Worm (Caenorhabditis elegans) whole organism, L4 larva: Measurements from ENCODE around the gene cest-4.

Source experiments
- ZK546.5 ChIP-seq, 2 experiments: sonication (generic microtip); optimal IDR thresholded peaks; 2 replicates each; lab custom pipeline; 2017; ENCODE audit warnings: missing biosample characterization in 2 of 2, missing genetic modification characterization in 2 of 2
- gei-8 ChIP-seq: fragments of 200-800 bp; sonication (Bioruptor generic); optimal IDR thresholded peaks from 2 replicates; lab custom pipeline; 2018; ENCODE audit warnings: mild to moderate bottlenecking, missing genetic modification characterization, missing compliant biosample characterization
- lsy-2 ChIP-seq, 2 experiments: fragments of 150-350 bp in 1 of 2; sonication (generic microtip) in 1 of 2; optimal IDR thresholded peaks; 2 replicates each; lab custom pipeline; 2014 to 2017; ENCODE audit warnings: missing biosample characterization in 2 of 2, missing genetic modification characterization in 2 of 2
- mdl-1 ChIP-seq, 2 experiments: fragments of 150-350 bp in 1 of 2; sonication (generic microtip) in 1 of 2; optimal IDR thresholded peaks; 2 replicates each; lab custom pipeline; 2014 to 2017; ENCODE audit warnings: missing biosample characterization in 2 of 2, missing genetic modification characterization in 2 of 2
- nhr-41 ChIP-seq: fragments of 200-800 bp; sonication (Bioruptor generic); IDR thresholded peaks from 2 replicates; pipeline ENCODE4 v1.3.6; 2022; ENCODE audit warnings: missing genetic modification reagents, missing genetic modification characterization, missing compliant biosample characterization
- sdz-12 ChIP-seq: fragments of 200-800 bp; sonication (Bioruptor generic); optimal IDR thresholded peaks from 2 replicates; lab custom pipeline; 2018; ENCODE audit warnings: mild to moderate bottlenecking, missing genetic modification characterization, missing compliant biosample characterization

DNA sequence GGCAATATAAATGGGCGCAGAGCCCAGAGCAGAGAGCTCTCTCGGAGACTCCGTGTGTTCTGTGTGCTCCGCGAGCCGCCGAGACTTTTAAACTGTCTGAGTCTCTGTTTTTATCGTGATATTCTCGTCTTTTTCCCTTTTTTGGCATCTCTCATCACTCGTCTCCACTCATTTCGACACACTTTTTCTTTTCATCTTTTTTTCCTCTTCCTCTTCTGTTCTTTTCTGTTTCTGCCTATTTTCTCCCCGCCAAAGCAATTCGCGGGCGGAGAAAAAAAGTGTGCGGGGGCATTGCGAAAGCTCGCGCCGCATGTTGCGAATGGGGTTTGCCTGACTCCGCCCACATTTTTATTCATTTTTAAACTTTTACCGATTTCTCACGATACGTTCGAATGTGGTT lies 45.8 kb downstream of the cest-4 start:
- no peak for TF ChIP-seq ZK546.5 (tag; optimal IDR thresholded peaks at IDR 0.05; lab: Kevin White, UChicago)
- no peak for TF ChIP-seq nhr-41 (GFP tag; lab: Robert Waterston, UW)
- peak; percentile 55 to 62 for TF ChIP-seq mdl-1 (tag; optimal IDR thresholded peaks at IDR 0.05; lab: Kevin White, UChicago)
- peak; percentile 36 for TF ChIP-seq sdz-12 (GFP tag; lab: Kevin White, UChicago)
- no peak for TF ChIP-seq gei-8 (GFP tag; lab: Kevin White, UChicago)
- TF ChIP-seq lsy-2 (tag; optimal IDR thresholded peaks at IDR 0.05; lab: Kevin White, UChicago): peak; percentile 65 to 86
